Fruit fly (Drosophila melanogaster) whole organism, prepupa: ENCODE measurements around the gene hiw.

Experiments
- Blimp-1 ChIP-seq: fragments of 200-800 bp; sonication (Bioruptor generic); optimal IDR thresholded peaks from 3 replicates; lab custom pipeline; 2017; ENCODE audit warnings: missing biosample characterization, missing genetic modification characterization, mild to moderate bottlenecking, moderate library complexity, missing genetic modification reagents
- CG10631 ChIP-seq: fragments of 200-800 bp; sonication (Bioruptor generic); optimal IDR thresholded peaks from 2 replicates; lab custom pipeline; 2016; ENCODE audit warnings: missing biosample characterization, missing genetic modification characterization
- CG10669 ChIP-seq: fragments of 200-800 bp; sonication (Bioruptor generic); optimal IDR thresholded peaks from 3 replicates; lab custom pipeline; 2018; ENCODE audit warnings: missing biosample characterization, mild to moderate bottlenecking, missing genetic modification characterization, moderate library complexity
- CG11294 ChIP-seq: fragments of 200-800 bp; sonication (Bioruptor generic); IDR thresholded peaks from 2 replicates; pipeline ENCODE4 v1.3.6; 2022; ENCODE audit warnings: missing biosample characterization, missing genetic modification characterization
- CG11762 ChIP-seq: fragments of 200-800 bp; sonication (Bioruptor generic); optimal IDR thresholded peaks from 3 replicates; lab custom pipeline; 2016; ENCODE audit warnings: missing biosample characterization, missing genetic modification characterization; ENCODE audit not compliant: insufficient read depth
- CG11902 ChIP-seq: fragments of 200-800 bp; sonication (Bioruptor generic); optimal IDR thresholded peaks from 3 replicates; lab custom pipeline; 2016; ENCODE audit warnings: missing biosample characterization, missing genetic modification characterization
- CG15336 ChIP-seq: fragments of 200-800 bp; sonication (Bioruptor generic); IDR thresholded peaks from 2 replicates; pipeline ENCODE4 v1.3.6; 2022; ENCODE audit warnings: missing biosample characterization, missing genetic modification characterization
- CG1621 ChIP-seq: fragments of 200-800 bp; sonication (Bioruptor generic); optimal IDR thresholded peaks from 3 replicates; lab custom pipeline; 2018; ENCODE audit warnings: missing biosample characterization, mild to moderate bottlenecking, missing genetic modification characterization
- CG16779 ChIP-seq: fragments of 200-800 bp; sonication (Bioruptor generic); optimal IDR thresholded peaks from 3 replicates; lab custom pipeline; 2017; ENCODE audit warnings: missing biosample characterization, mild to moderate bottlenecking, missing genetic modification characterization
- CG31627 ChIP-seq: fragments of 200-800 bp; sonication (Bioruptor generic); optimal IDR thresholded peaks from 3 replicates; lab custom pipeline; 2016; ENCODE audit warnings: missing biosample characterization, missing genetic modification characterization
- CG34406 ChIP-seq: fragments of 200-800 bp; sonication (Bioruptor generic); optimal IDR thresholded peaks from 3 replicates; lab custom pipeline; 2016; ENCODE audit warnings: missing biosample characterization, missing genetic modification characterization
- CG3919 ChIP-seq: fragments of 200-800 bp; sonication (Bioruptor generic); optimal IDR thresholded peaks from 3 replicates; lab custom pipeline; 2016; ENCODE audit warnings: missing biosample characterization, missing genetic modification characterization
- CG4318 ChIP-seq: fragments of 200-800 bp; sonication (Bioruptor generic); optimal IDR thresholded peaks from 3 replicates; lab custom pipeline; 2017; ENCODE audit warnings: missing biosample characterization, mild to moderate bottlenecking, missing genetic modification characterization
- CG6276 ChIP-seq: fragments of 200-800 bp; sonication (Bioruptor generic); optimal IDR thresholded peaks from 2 replicates; lab custom pipeline; 2017; ENCODE audit warnings: missing biosample characterization, mild to moderate bottlenecking, missing genetic modification characterization
- CG6808 ChIP-seq: fragments of 200-800 bp; sonication (Bioruptor generic); optimal IDR thresholded peaks from 3 replicates; lab custom pipeline; 2017; ENCODE audit warnings: missing biosample characterization, missing genetic modification characterization, mild to moderate bottlenecking, moderate library complexity, missing genetic modification reagents
- CG6854 ChIP-seq: fragments of 200-800 bp; sonication (Bioruptor generic); optimal IDR thresholded peaks from 2 replicates; lab custom pipeline; 2017; ENCODE audit warnings: missing biosample characterization, mild to moderate bottlenecking, missing genetic modification characterization
- CG7368 ChIP-seq: fragments of 200-800 bp; sonication (Bioruptor generic); optimal IDR thresholded peaks from 3 replicates; lab custom pipeline; 2016; ENCODE audit warnings: missing biosample characterization, missing genetic modification characterization
- CG8119 ChIP-seq: fragments of 200-800 bp; sonication (Bioruptor generic); IDR thresholded peaks from 3 replicates; pipeline ENCODE4 v1.3.6; 2022; ENCODE audit warnings: missing biosample characterization, missing genetic modification characterization
- CG8319 ChIP-seq: fragments of 200-800 bp; sonication (Bioruptor generic); optimal IDR thresholded peaks from 3 replicates; lab custom pipeline; 2016; ENCODE audit warnings: missing biosample characterization, missing genetic modification characterization
- CG9139 ChIP-seq: fragments of 200-800 bp; sonication (Bioruptor generic); optimal IDR thresholded peaks from 3 replicates; lab custom pipeline; 2017; ENCODE audit warnings: missing biosample characterization, mild to moderate bottlenecking, missing genetic modification characterization
- Eip75B ChIP-seq: fragments of 200-800 bp; sonication (Bioruptor generic); optimal IDR thresholded peaks from 3 replicates; lab custom pipeline; 2016; ENCODE audit warnings: missing biosample characterization, missing genetic modification characterization
- Eip78C ChIP-seq: fragments of 200-800 bp; sonication (Bioruptor generic); peaks from one replicate; lab custom pipeline; 2016; ENCODE audit warnings: missing biosample characterization, missing genetic modification characterization
- Ets96B ChIP-seq: fragments of 200-800 bp; optimal IDR thresholded peaks from 2 replicates; lab custom pipeline; 2019; ENCODE audit warnings: missing biosample characterization, mild to moderate bottlenecking, missing genetic modification characterization, moderate library complexity
- Gug ChIP-seq: fragments of 200-800 bp; sonication (Bioruptor generic); IDR thresholded peaks from 2 replicates; pipeline ENCODE4 v1.3.6; 2022; ENCODE audit warnings: missing biosample characterization, missing genetic modification characterization
- Hr38 ChIP-seq: sonication (Bioruptor generic); optimal IDR thresholded peaks from 2 replicates; lab custom pipeline; 2016; ENCODE audit warnings: missing biosample characterization, missing genetic modification characterization
- Hr39 ChIP-seq: fragments of 200-800 bp; sonication (Bioruptor generic); optimal IDR thresholded peaks from 2 replicates; lab custom pipeline; 2016; ENCODE audit warnings: missing biosample characterization, missing genetic modification characterization
- Hr4 ChIP-seq: fragments of 200-800 bp; sonication (Bioruptor generic); optimal IDR thresholded peaks from 3 replicates; lab custom pipeline; 2016; ENCODE audit warnings: missing biosample characterization, missing genetic modification characterization
- Lpt ChIP-seq: fragments of 200-800 bp; sonication (Bioruptor generic); optimal IDR thresholded peaks from 3 replicates; lab custom pipeline; 2016; ENCODE audit warnings: missing biosample characterization, missing genetic modification characterization
- Met ChIP-seq: fragments of 200-800 bp; sonication (Bioruptor generic); optimal IDR thresholded peaks from 3 replicates; lab custom pipeline; 2016; ENCODE audit warnings: missing biosample characterization, missing genetic modification characterization
- Smox ChIP-seq: fragments of 200-800 bp; sonication (Bioruptor generic); optimal IDR thresholded peaks from 3 replicates; lab custom pipeline; 2016; ENCODE audit warnings: missing biosample characterization, missing genetic modification characterization
- Sox102F ChIP-seq: fragments of 200-800 bp; sonication (Bioruptor generic); optimal IDR thresholded peaks from 2 replicates; lab custom pipeline; 2016; ENCODE audit warnings: missing biosample characterization, mild to moderate bottlenecking, missing genetic modification characterization
- Sox14 ChIP-seq: fragments of 200-800 bp; sonication (Bioruptor generic); optimal IDR thresholded peaks from 3 replicates; lab custom pipeline; 2016; ENCODE audit warnings: missing biosample characterization, missing genetic modification characterization
- achi ChIP-seq: fragments of 200-800 bp; sonication (Bioruptor generic); optimal IDR thresholded peaks from 3 replicates; lab custom pipeline; 2016; ENCODE audit warnings: missing biosample characterization, missing genetic modification characterization
- acj6 ChIP-seq: fragments of 200-800 bp; sonication (Bioruptor generic); optimal IDR thresholded peaks from 3 replicates; lab custom pipeline; 2016; ENCODE audit warnings: missing biosample characterization, missing genetic modification characterization
- cyc ChIP-seq: fragments of 200-800 bp; sonication (Bioruptor generic); optimal IDR thresholded peaks from 3 replicates; lab custom pipeline; 2016; ENCODE audit warnings: missing biosample characterization, missing genetic modification characterization
- dac ChIP-seq: fragments of 200-800 bp; sonication (Bioruptor generic); optimal IDR thresholded peaks from 2 replicates; lab custom pipeline; 2017; ENCODE audit warnings: missing biosample characterization, mild to moderate bottlenecking, missing genetic modification characterization
- dsx ChIP-seq: fragments of 200-800 bp; optimal IDR thresholded peaks from 3 replicates; lab custom pipeline; 2019; ENCODE audit warnings: missing biosample characterization, mild to moderate bottlenecking, missing genetic modification characterization, moderate library complexity; ENCODE audit not compliant: poor library complexity, severe bottlenecking
- eg ChIP-seq: fragments of 200-800 bp; sonication (Bioruptor generic); IDR thresholded peaks from 3 replicates; pipeline ENCODE4 v1.3.6; 2022; ENCODE audit warnings: missing biosample characterization, missing genetic modification characterization
- esn ChIP-seq: fragments of 200-800 bp; sonication (Bioruptor generic); optimal IDR thresholded peaks from 2 replicates; lab custom pipeline; 2016; ENCODE audit warnings: missing biosample characterization, mild to moderate bottlenecking, missing genetic modification characterization, moderate library complexity
- fd59A ChIP-seq: fragments of 200-800 bp; sonication (Bioruptor generic); optimal IDR thresholded peaks from 2 replicates; lab custom pipeline; 2017; ENCODE audit warnings: missing biosample characterization, mild to moderate bottlenecking, missing genetic modification characterization, missing genetic modification reagents
- fd85E ChIP-seq: fragments of 200-800 bp; sonication (Bioruptor generic); optimal IDR thresholded peaks from 3 replicates; lab custom pipeline; 2016; ENCODE audit warnings: missing biosample characterization, missing genetic modification characterization
- fkh ChIP-seq: fragments of 200-800 bp; sonication (Bioruptor generic); optimal IDR thresholded peaks from 3 replicates; lab custom pipeline; 2017; ENCODE audit warnings: missing biosample characterization, mild to moderate bottlenecking, missing genetic modification characterization, moderate library complexity
- lz ChIP-seq: fragments of 200-800 bp; sonication (Bioruptor generic); optimal IDR thresholded peaks from 3 replicates; lab custom pipeline; 2016; ENCODE audit warnings: missing biosample characterization, missing genetic modification characterization
- pdm3 ChIP-seq: fragments of 200-800 bp; sonication (Bioruptor generic); optimal IDR thresholded peaks from 3 replicates; lab custom pipeline; 2016; ENCODE audit warnings: missing biosample characterization, missing genetic modification characterization
- salr ChIP-seq, 2 experiments: fragments of 200-800 bp; sonication (Bioruptor generic); optimal IDR thresholded peaks; 3 replicates each; lab custom pipeline; 2016 to 2018; ENCODE audit warnings: missing biosample characterization in 2 of 2, missing genetic modification characterization in 2 of 2, mild to moderate bottlenecking in 1 of 2
- ss ChIP-seq, 2 experiments: fragments of 200-800 bp; sonication (Bioruptor generic); optimal IDR thresholded peaks; 2 replicates in 1 of 2; 3 replicates in 1 of 2; lab custom pipeline; 2017 to 2018; ENCODE audit warnings: mild to moderate bottlenecking in 2 of 2, missing biosample characterization in 2 of 2, missing genetic modification characterization in 2 of 2, moderate library complexity in 1 of 2
- svp ChIP-seq: fragments of 200-800 bp; sonication (Bioruptor generic); peaks from one replicate; lab custom pipeline; 2016; ENCODE audit warnings: missing biosample characterization, missing genetic modification characterization
- topi ChIP-seq: fragments of 200-800 bp; sonication (Bioruptor generic); optimal IDR thresholded peaks from 3 replicates; lab custom pipeline; 2016; ENCODE audit warnings: missing biosample characterization, missing genetic modification characterization

hiw gene

DNA sequence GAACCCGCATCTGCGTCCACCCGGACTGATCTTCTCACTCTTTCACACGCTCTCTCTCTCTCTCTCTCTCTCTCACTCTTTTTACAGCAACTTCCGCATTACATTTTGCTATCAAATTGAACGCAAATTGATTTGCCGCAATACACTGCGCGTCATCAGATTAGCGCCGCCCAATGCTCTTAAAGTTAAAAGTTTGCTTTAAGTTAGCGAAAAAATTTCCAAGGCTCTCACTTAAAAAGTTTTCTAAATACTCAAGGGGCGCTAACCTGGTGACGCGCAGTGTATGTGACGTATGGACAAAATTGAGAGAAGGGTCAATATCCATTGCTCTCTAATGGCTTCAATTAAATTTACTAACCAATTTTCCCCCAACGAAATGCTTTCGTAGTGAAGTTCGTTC is 41.0 kb downstream of the hiw start (continued):
- TF ChIP-seq ss (GFP tag; optimal IDR thresholded peaks at IDR 0.05; lab: Kevin White, UChicago) (no peak), CG9139 (no peak), Sox102F (GFP tag; lab: Kevin White, UChicago) (peak; percentile 73), CG6854 (peak; percentile 21), fd59A (GFP tag; lab: Kevin White, UChicago) (no peak), CG34406 (GFP tag; lab: Kevin White, UChicago) (peak; percentile 63), Hr38 (GFP tag; lab: Kevin White, UChicago) (no peak), Hr4 (GFP tag; lab: Kevin White, UChicago) (peak; percentile 76), achi (GFP tag; lab: Kevin White, UChicago) (peak; percentile 70), Smox (peak; percentile 69), pdm3 (GFP tag; lab: Kevin White, UChicago) (peak; percentile 73), dsx (GFP tag; lab: Kevin White, UChicago) (peak; percentile 33), svp (GFP tag; lab: Kevin White, UChicago) (peak; percentile 83), Eip75B (GFP tag; lab: Kevin White, UChicago) (peak; percentile 63), salr (GFP tag; optimal IDR thresholded peaks at IDR 0.05; lab: Kevin White, UChicago) (peak in 1 of 2 experiments; percentile 31), CG16779 (tag; lab: Kevin White, UChicago) (peak; percentile 9), CG6276 (GFP tag; lab: Kevin White, UChicago) (peak; percentile 55), Gug (GFP tag; lab: Robert Waterston, UW) (no peak; the same call in 1 of the 2 replicates), CG8319 (GFP tag; lab: Kevin White, UChicago) (peak; percentile 46), cyc (GFP tag; lab: Kevin White, UChicago) (peak; percentile 75), Met (GFP tag; lab: Kevin White, UChicago) (peak; percentile 80)

DNA sequence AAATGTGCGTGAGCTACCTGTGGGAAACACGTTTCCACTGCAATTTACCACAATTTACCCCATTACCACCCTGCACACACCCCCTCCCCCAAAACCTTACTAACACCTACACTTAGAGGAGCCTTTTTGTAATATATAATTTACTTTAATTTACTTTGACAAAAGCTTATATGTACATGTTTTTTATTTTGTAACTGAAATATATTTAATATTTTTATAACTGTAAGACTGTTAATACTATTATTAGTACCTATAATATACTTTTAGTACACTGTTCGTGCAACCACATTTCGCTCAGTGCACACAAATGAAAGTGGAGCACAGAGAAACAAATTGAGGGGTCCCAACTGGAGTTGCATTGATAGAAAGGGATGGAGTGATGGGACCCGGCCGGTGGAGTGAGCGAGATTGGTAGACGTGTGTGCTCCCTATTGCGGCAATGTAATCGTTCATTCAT is 42.2 kb downstream of the hiw start:
- TF ChIP-seq CG15336 (GFP tag; lab: Robert Waterston, UW), result peak; percentile 82
- TF ChIP-seq Ets96B, result peak; percentile 88
- no peak for TF ChIP-seq Hr38 (GFP tag; lab: Kevin White, UChicago)
- TF ChIP-seq dac (GFP tag; lab: Kevin White, UChicago), result peak; percentile 2
- TF ChIP-seq Sox14 (GFP tag; lab: Kevin White, UChicago), result peak; percentile 38
- peak; percentile 74 for TF ChIP-seq CG7368
- TF ChIP-seq CG8319 (GFP tag; lab: Kevin White, UChicago), result peak; percentile 62
- TF ChIP-seq fkh (GFP tag; lab: Kevin White, UChicago), result peak; percentile 14
- TF ChIP-seq acj6 (GFP tag; lab: Kevin White, UChicago), result peak; percentile 78
- peak; percentile 81 for TF ChIP-seq CG6808
- TF ChIP-seq fd59A (GFP tag; lab: Kevin White, UChicago), result peak; percentile 71
- TF ChIP-seq CG6854, result peak; percentile 44
- peak; percentile 88 for TF ChIP-seq svp (GFP tag; lab: Kevin White, UChicago)
- peak; percentile 74 for TF ChIP-seq eg
- peak; percentile 91 for TF ChIP-seq Eip78C (GFP tag; lab: Kevin White, UChicago)
- TF ChIP-seq Gug (GFP tag; lab: Robert Waterston, UW), result peak; percentile 74
- TF ChIP-seq lz, result peak; percentile 45
- TF ChIP-seq CG1621 (tag; lab: Kevin White, UChicago), result peak; percentile 65
- peak; percentile 36 for TF ChIP-seq topi
- peak; percentile 82 to 85 for TF ChIP-seq ss (GFP tag; optimal IDR thresholded peaks at IDR 0.05; lab: Kevin White, UChicago)
- peak; percentile 52 to 75 for TF ChIP-seq salr (GFP tag; optimal IDR thresholded peaks at IDR 0.05; lab: Kevin White, UChicago)
- peak; percentile 68 for TF ChIP-seq Lpt
- no peak for TF ChIP-seq CG11294
- peak; percentile 66 for TF ChIP-seq CG11762 (GFP tag; lab: Kevin White, UChicago)
- TF ChIP-seq Hr39, result peak; percentile 12
- TF ChIP-seq CG31627 (GFP tag; lab: Kevin White, UChicago), result peak; percentile 30
- peak; percentile 83 for TF ChIP-seq CG8119 (GFP tag; lab: Robert Waterston, UW)
- TF ChIP-seq CG10631 (GFP tag; lab: Kevin White, UChicago), result peak; percentile 86
- peak; percentile 77 for TF ChIP-seq CG10669
- peak; percentile 58 for TF ChIP-seq CG11902 (GFP tag; lab: Kevin White, UChicago)
- TF ChIP-seq achi (GFP tag; lab: Kevin White, UChicago), result peak; percentile 85
- TF ChIP-seq CG3919 (GFP tag; lab: Kevin White, UChicago), result peak; percentile 79
- TF ChIP-seq esn (GFP tag; lab: Kevin White, UChicago), result peak; percentile 74
- TF ChIP-seq Blimp-1, result peak; percentile 88
- peak; percentile 58 for TF ChIP-seq Hr4 (GFP tag; lab: Kevin White, UChicago)
- peak; percentile 43 for TF ChIP-seq CG4318 (GFP tag; lab: Kevin White, UChicago)
- peak; percentile 56 for TF ChIP-seq CG16779 (tag; lab: Kevin White, UChicago)
- no peak for TF ChIP-seq fd85E (GFP tag; lab: Kevin White, UChicago)
